Worm (Caenorhabditis elegans): ENCODE measurements around the gene nlp-32.

- TF ChIP-seq dao-5 (tag; optimal IDR thresholded peaks at IDR 0.05) (no peak), W03F9.2 (tag; optimal IDR thresholded peaks at IDR 0.05) (no peak)
These were observed 49.3 kb downstream of the nlp-32 start for ce11 chrIII:437033-437432.

All from whole organism, L4/young adult.